Worm (Caenorhabditis elegans) whole organism, L4 larva: ENCODE measurements around the gene K11E4.6.

Experiments used
- F10B5.3 ChIP-seq: sonication (generic microtip); optimal IDR thresholded peaks from 2 replicates; lab custom pipeline; 2016; ENCODE audit warnings: mild to moderate bottlenecking, missing genetic modification characterization, missing compliant biosample characterization
- F44E2.7 ChIP-seq: fragments of 200-800 bp; sonication (Bioruptor generic); IDR thresholded peaks from 2 replicates; pipeline ENCODE4 v2.1.2; 2022; ENCODE audit warnings: missing genetic modification characterization, missing compliant biosample characterization
- T20F7.1 ChIP-seq: fragments of 200-800 bp; sonication (Bioruptor generic); optimal IDR thresholded peaks from 2 replicates; lab custom pipeline; 2018; ENCODE audit warnings: mild to moderate bottlenecking, missing genetic modification characterization, missing compliant biosample characterization
- T26A8.4 ChIP-seq: fragments of 200-800 bp; sonication (Bioruptor generic); IDR thresholded peaks from 2 replicates; pipeline ENCODE4 v1.3.6; 2022; ENCODE audit warnings: missing genetic modification characterization, missing compliant biosample characterization
- aha-1 ChIP-seq: fragments of 150-350 bp; peaks from one replicate; lab custom pipeline; 2014; ENCODE audit warnings: missing biosample characterization, missing genetic modification characterization
- aly-2 ChIP-seq: sonication (generic microtip); optimal IDR thresholded peaks from 2 replicates; lab custom pipeline; 2018; ENCODE audit warnings: missing biosample characterization, missing genetic modification characterization
- ceh-20 ChIP-seq: fragments of 200-800 bp; sonication (Bioruptor generic); IDR thresholded peaks from 2 replicates; pipeline ENCODE4 v1.3.6; 2022; ENCODE audit warnings: missing genetic modification reagents, missing genetic modification characterization, missing compliant biosample characterization
- ceh-44 ChIP-seq: fragments of 200-800 bp; sonication (Bioruptor generic); IDR thresholded peaks from 2 replicates; pipeline ENCODE4 v1.3.6; 2022; ENCODE audit warnings: missing genetic modification reagents, missing genetic modification characterization, missing compliant biosample characterization
- ceh-82 ChIP-seq: sonication (generic microtip); optimal IDR thresholded peaks from 2 replicates; lab custom pipeline; 2017; ENCODE audit warnings: missing biosample characterization, missing genetic modification characterization
- daf-16 ChIP-seq, 3 experiments: sonication (generic microtip); optimal IDR thresholded peaks; 2 replicates each; lab custom pipeline; 2016 to 2017; ENCODE audit warnings: missing genetic modification characterization in 3 of 3, missing genetic modification reagents in 3 of 3, mild to moderate bottlenecking in 2 of 3, missing compliant biosample characterization in 2 of 3, missing biosample characterization in 1 of 3, moderate library complexity in 1 of 3
- daf-8 ChIP-seq: fragments of 200-800 bp; sonication (Bioruptor generic); IDR thresholded peaks from 2 replicates; pipeline ENCODE4 v1.3.6; 2022; ENCODE audit warnings: missing genetic modification characterization, missing compliant biosample characterization
- dmd-6 ChIP-seq: fragments of 200-800 bp; sonication (Bioruptor generic); IDR thresholded peaks from 2 replicates; pipeline ENCODE4 v1.3.6; 2022; ENCODE audit warnings: missing genetic modification reagents, missing genetic modification characterization, missing compliant biosample characterization
- dmd-9 ChIP-seq: fragments of 200-800 bp; sonication (Bioruptor generic); IDR thresholded peaks from 2 replicates; pipeline ENCODE4 v1.3.6; 2022; ENCODE audit warnings: missing genetic modification reagents, missing genetic modification characterization, missing compliant biosample characterization
- dpl-1 ChIP-seq: fragments of 150-350 bp; optimal IDR thresholded peaks from 2 replicates; lab custom pipeline; 2014; ENCODE audit warnings: missing biosample characterization, missing genetic modification reagents, missing genetic modification characterization
- dve-1 ChIP-seq: sonication (generic microtip); optimal IDR thresholded peaks from 2 replicates; lab custom pipeline; 2017; ENCODE audit warnings: antibody characterized with exemption, mild to moderate bottlenecking, missing genetic modification characterization, missing compliant biosample characterization; ENCODE audit not compliant: insufficient read depth
- fos-1 ChIP-seq: fragments of 150-350 bp; optimal IDR thresholded peaks from 2 replicates; lab custom pipeline; 2014; ENCODE audit warnings: missing biosample characterization, missing genetic modification characterization
- hlh-11 ChIP-seq: fragments of 200-800 bp; sonication (Bioruptor generic); optimal IDR thresholded peaks from 2 replicates; lab custom pipeline; 2018; ENCODE audit warnings: mild to moderate bottlenecking, missing genetic modification characterization, missing compliant biosample characterization
- hlh-30 ChIP-seq: sonication (generic microtip); optimal IDR thresholded peaks from 2 replicates; lab custom pipeline; 2017; ENCODE audit warnings: antibody characterized with exemption, mild to moderate bottlenecking, missing genetic modification characterization, missing compliant biosample characterization; ENCODE audit not compliant: insufficient read depth
- lin-1 ChIP-seq: fragments of 200-800 bp; sonication (Bioruptor generic); IDR thresholded peaks from 2 replicates; pipeline ENCODE4 v1.3.6; 2022; ENCODE audit warnings: missing genetic modification reagents, missing genetic modification characterization, missing compliant biosample characterization
- lin-13 ChIP-seq: fragments of 150-350 bp; optimal IDR thresholded peaks from 2 replicates; lab custom pipeline; 2014; ENCODE audit warnings: missing biosample characterization, missing genetic modification reagents, missing genetic modification characterization
- lin-39 ChIP-seq: fragments of 150-350 bp; optimal IDR thresholded peaks from 2 replicates; lab custom pipeline; 2014; ENCODE audit warnings: missing biosample characterization, missing genetic modification reagents, missing genetic modification characterization
- lir-3 ChIP-seq: sonication (generic microtip); optimal IDR thresholded peaks from 2 replicates; lab custom pipeline; 2016; ENCODE audit warnings: mild to moderate bottlenecking, missing genetic modification characterization, missing compliant biosample characterization
- lsy-2 ChIP-seq, 2 experiments: fragments of 150-350 bp in 1 of 2; sonication (generic microtip) in 1 of 2; optimal IDR thresholded peaks; 2 replicates each; lab custom pipeline; 2014 to 2017; ENCODE audit warnings: missing biosample characterization in 2 of 2, missing genetic modification characterization in 2 of 2
- madf-9 ChIP-seq: fragments of 200-800 bp; sonication (Bioruptor generic); conservative IDR thresholded peaks from 2 replicates; pipeline ENCODE4 v1.3.6; 2022; ENCODE audit warnings: missing genetic modification reagents, missing genetic modification characterization, missing compliant biosample characterization
- mdl-1 ChIP-seq, 2 experiments: fragments of 150-350 bp in 1 of 2; sonication (generic microtip) in 1 of 2; optimal IDR thresholded peaks; 2 replicates each; lab custom pipeline; 2014 to 2017; ENCODE audit warnings: missing biosample characterization in 2 of 2, missing genetic modification characterization in 2 of 2
- mes-2 ChIP-seq: sonication (generic microtip); optimal IDR thresholded peaks from 2 replicates; lab custom pipeline; 2016; ENCODE audit warnings: missing genotype, mild to moderate bottlenecking, missing genetic modification characterization, missing compliant biosample characterization; ENCODE audit not compliant: poor library complexity, severe bottlenecking
- nhr-28 ChIP-seq: fragments of 150-350 bp; optimal IDR thresholded peaks from 2 replicates; lab custom pipeline; 2014; ENCODE audit warnings: missing biosample characterization, missing genetic modification characterization
- nhr-42 ChIP-seq: fragments of 200-800 bp; sonication (Bioruptor generic); IDR thresholded peaks from 2 replicates; pipeline ENCODE4 v1.3.6; 2022; ENCODE audit warnings: missing genetic modification characterization, missing compliant biosample characterization
- nhr-48 ChIP-seq: sonication (generic microtip); optimal IDR thresholded peaks from 2 replicates; lab custom pipeline; 2016; ENCODE audit warnings: mild to moderate bottlenecking, missing genetic modification characterization, missing compliant biosample characterization
- nhr-77 ChIP-seq: fragments of 150-350 bp; optimal IDR thresholded peaks from 2 replicates; lab custom pipeline; 2014; ENCODE audit warnings: missing biosample characterization, missing genetic modification characterization
- php-3 ChIP-seq: fragments of 200-800 bp; sonication (Bioruptor generic); IDR thresholded peaks from 2 replicates; pipeline ENCODE4 v1.3.6; 2022; ENCODE audit warnings: missing genetic modification reagents, missing genetic modification characterization, missing compliant biosample characterization
- pqm-1 ChIP-seq: sonication (generic microtip); optimal IDR thresholded peaks from 2 replicates; lab custom pipeline; 2017; ENCODE audit warnings: missing biosample characterization, missing genetic modification characterization
- rbr-2 ChIP-seq: sonication (generic microtip); optimal IDR thresholded peaks from 2 replicates; lab custom pipeline; 2016; ENCODE audit warnings: missing genotype, missing genetic modification characterization, missing compliant biosample characterization
- snpc-1.2 ChIP-seq: fragments of 200-800 bp; sonication (Bioruptor generic); IDR thresholded peaks from 2 replicates; pipeline ENCODE4 v1.3.6; 2022; ENCODE audit warnings: missing genetic modification reagents, missing genetic modification characterization, missing compliant biosample characterization
- spr-1 ChIP-seq: sonication (generic microtip); optimal IDR thresholded peaks from 2 replicates; lab custom pipeline; 2016; ENCODE audit warnings: mild to moderate bottlenecking, missing genetic modification characterization, missing compliant biosample characterization
- vab-7 ChIP-seq: fragments of 200-800 bp; sonication (Bioruptor generic); IDR thresholded peaks from 2 replicates; pipeline ENCODE4 v1.3.6; 2022; ENCODE audit warnings: missing genetic modification reagents, missing genetic modification characterization, missing compliant biosample characterization
- zag-1 ChIP-seq: fragments of 150-350 bp; optimal IDR thresholded peaks from 2 replicates; lab custom pipeline; 2014; ENCODE audit warnings: missing biosample characterization, missing genetic modification characterization
- zip-2 ChIP-seq: fragments of 150-350 bp; optimal IDR thresholded peaks from 2 replicates; lab custom pipeline; 2014; ENCODE audit warnings: missing biosample characterization, missing genetic modification characterization

Gene K11E4.6

ce11 chrX:13768562-13768961 lies 44.1 kb downstream of the K11E4.6 start (continued):
- no peak for TF ChIP-seq spr-1
- no peak for TF ChIP-seq ceh-44 (GFP tag; lab: Robert Waterston, UW)
- TF ChIP-seq hlh-30: peak; percentile 36
- no peak for TF ChIP-seq mes-2 (tag; lab: Kevin White, UChicago)
- peak; percentile 32 to 64 for TF ChIP-seq lsy-2 (tag; optimal IDR thresholded peaks at IDR 0.05; lab: Kevin White, UChicago)
- peak; percentile 35 for TF ChIP-seq lin-39 (tag; lab: Kevin White, UChicago)
- no peak for TF ChIP-seq lin-13 (GFP tag; lab: Kevin White, UChicago)
- no peak for TF ChIP-seq daf-16 (GFP tag; optimal IDR thresholded peaks at IDR 0.05; lab: Kevin White, UChicago)
- TF ChIP-seq daf-16 (tag; optimal IDR thresholded peaks at IDR 0.05; lab: Kevin White, UChicago): peak; percentile 6

- TF ChIP-seq vab-7 (GFP tag; lab: Robert Waterston, UW): no peak
- peak; percentile 54 for TF ChIP-seq dve-1 (tag; lab: Kevin White, UChicago)
- peak in 1 of 2 experiments; percentile 11 for TF ChIP-seq lsy-2 (tag; optimal IDR thresholded peaks at IDR 0.05; lab: Kevin White, UChicago)
- TF ChIP-seq aha-1 (tag; lab: Kevin White, UChicago): peak; percentile 33
These were observed 46.1 kb downstream of the K11E4.6 start, which contains the start of gene nkb-3 for ce11 chrX:13770508-13770978. Gene nkb-3, minus strand, starts transcription at chrX:13770558.

ce11 chrX:13772734-13773133 lies 48.3 kb downstream of the K11E4.6 start:
- TF ChIP-seq lin-1 (GFP tag; lab: Robert Waterston, UW): no peak
- TF ChIP-seq daf-8 (GFP tag; lab: Robert Waterston, UW): no peak
- no peak for TF ChIP-seq dpl-1 (GFP tag; lab: Kevin White, UChicago)
- peak; percentile 86 for TF ChIP-seq dmd-6
- TF ChIP-seq mes-2 (tag; lab: Kevin White, UChicago): peak; percentile 27
- TF ChIP-seq php-3 (GFP tag; lab: Robert Waterston, UW): peak; percentile 67
- peak; percentile 55 for TF ChIP-seq hlh-11 (tag; lab: Kevin White, UChicago)
- TF ChIP-seq F44E2.7 (GFP tag; lab: Robert Waterston, UW): no peak
- TF ChIP-seq zag-1 (tag; lab: Kevin White, UChicago): no peak
- TF ChIP-seq nhr-77 (tag; lab: Kevin White, UChicago): peak; percentile 71
- no peak for TF ChIP-seq aly-2 (tag; lab: Kevin White, UChicago)
- no peak for TF ChIP-seq dmd-9 (GFP tag; lab: Robert Waterston, UW)
- peak; percentile 78 for TF ChIP-seq nhr-28 (tag; lab: Kevin White, UChicago)
- peak; percentile 63 for TF ChIP-seq dve-1 (tag; lab: Kevin White, UChicago)
- TF ChIP-seq nhr-42 (GFP tag; lab: Robert Waterston, UW): no peak
- TF ChIP-seq lir-3: no peak
- no peak for TF ChIP-seq daf-16 (GFP tag; optimal IDR thresholded peaks at IDR 0.05; lab: Kevin White, UChicago)
- TF ChIP-seq daf-16 (tag; optimal IDR thresholded peaks at IDR 0.05; lab: Kevin White, UChicago): peak; percentile 59
- TF ChIP-seq zip-2 (tag; lab: Kevin White, UChicago): no peak
- TF ChIP-seq T26A8.4: no peak
- no peak for TF ChIP-seq rbr-2
- TF ChIP-seq pqm-1 (tag; lab: Kevin White, UChicago): peak; percentile 93
- no peak for TF ChIP-seq F10B5.3 (tag; lab: Kevin White, UChicago)
- TF ChIP-seq nhr-48 (tag; lab: Kevin White, UChicago): peak; percentile 25
- TF ChIP-seq fos-1 (tag; lab: Kevin White, UChicago): no peak
- no peak for TF ChIP-seq madf-9 (GFP tag; lab: Robert Waterston, UW)
- no peak for TF ChIP-seq snpc-1.2 (GFP tag; lab: Robert Waterston, UW)
- no peak for TF ChIP-seq ceh-82 (tag; lab: Kevin White, UChicago)
- peak in 1 of 2 experiments; percentile 13 for TF ChIP-seq mdl-1 (tag; optimal IDR thresholded peaks at IDR 0.05; lab: Kevin White, UChicago)
- no peak for TF ChIP-seq ceh-20 (GFP tag; lab: Robert Waterston, UW)
- no peak for TF ChIP-seq T20F7.1 (GFP tag; lab: Kevin White, UChicago)
